Worm (Caenorhabditis elegans) whole organism, L4 larva: ENCODE measurements around the gene T12B3.3.

ENCODE experiments used
- F10B5.3 ChIP-seq: sonication (generic microtip); optimal IDR thresholded peaks from 2 replicates; lab custom pipeline; 2016; ENCODE audit warnings: mild to moderate bottlenecking, missing genetic modification characterization, missing compliant biosample characterization
- F26F4.8 ChIP-seq: fragments of 200-800 bp; sonication (Bioruptor generic); conservative IDR thresholded peaks from 2 replicates; pipeline ENCODE4 v1.3.6; 2022; ENCODE audit warnings: missing genetic modification characterization, missing compliant biosample characterization
- ZK546.5 ChIP-seq, 2 experiments: sonication (generic microtip); optimal IDR thresholded peaks; 2 replicates each; lab custom pipeline; 2017; ENCODE audit warnings: missing biosample characterization in 2 of 2, missing genetic modification characterization in 2 of 2
- aha-1 ChIP-seq: fragments of 150-350 bp; peaks from one replicate; lab custom pipeline; 2014; ENCODE audit warnings: missing biosample characterization, missing genetic modification characterization
- ama-1 ChIP-seq: fragments of 150-350 bp; optimal IDR thresholded peaks from 2 replicates; lab custom pipeline; 2014; ENCODE audit warnings: inconsistent platforms, mixed read lengths
- ctbp-1 ChIP-seq: fragments of 200-800 bp; sonication (Bioruptor generic); IDR thresholded peaks from 2 replicates; pipeline ENCODE4 v1.3.6; 2022; ENCODE audit warnings: missing genetic modification reagents, missing genetic modification characterization, missing compliant biosample characterization
- daf-8 ChIP-seq: fragments of 200-800 bp; sonication (Bioruptor generic); IDR thresholded peaks from 2 replicates; pipeline ENCODE4 v1.3.6; 2022; ENCODE audit warnings: missing genetic modification characterization, missing compliant biosample characterization
- lsy-2 ChIP-seq, 2 experiments: fragments of 150-350 bp in 1 of 2; sonication (generic microtip) in 1 of 2; optimal IDR thresholded peaks; 2 replicates each; lab custom pipeline; 2014 to 2017; ENCODE audit warnings: missing biosample characterization in 2 of 2, missing genetic modification characterization in 2 of 2
- nhr-237 ChIP-seq: sonication (generic microtip); optimal IDR thresholded peaks from 2 replicates; lab custom pipeline; 2017; ENCODE audit warnings: missing biosample characterization, missing genetic modification characterization
- nhr-28 ChIP-seq: fragments of 150-350 bp; optimal IDR thresholded peaks from 2 replicates; lab custom pipeline; 2014; ENCODE audit warnings: missing biosample characterization, missing genetic modification characterization
- nhr-41 ChIP-seq: fragments of 200-800 bp; sonication (Bioruptor generic); IDR thresholded peaks from 2 replicates; pipeline ENCODE4 v1.3.6; 2022; ENCODE audit warnings: missing genetic modification reagents, missing genetic modification characterization, missing compliant biosample characterization
- pha-4 ChIP-seq, 2 experiments: fragments of 150-350 bp in 1 of 2; fragments of 200-800 bp in 1 of 2; sonication (Bioruptor generic) in 1 of 2; IDR thresholded peaks in 1 of 2; optimal IDR thresholded peaks in 1 of 2; 2 replicates each; pipeline versions ENCODE4 v1.3.6 to Lab custom; 2014 to 2022; ENCODE audit warnings: missing genetic modification characterization in 2 of 2, missing genetic modification reagents in 2 of 2, missing biosample characterization in 1 of 2, missing compliant biosample characterization in 1 of 2
- unc-62 ChIP-seq, 3 experiments: fragments of 150-350 bp in 1 of 3; sonication (generic microtip); optimal IDR thresholded peaks in 2 of 3; peaks in 1 of 3; 1 replicate in 1 of 3; 2 replicates in 2 of 3; lab custom pipeline; 2014 to 2017; ENCODE audit warnings: missing biosample characterization in 3 of 3, missing genetic modification characterization in 3 of 3, missing genetic modification reagents in 3 of 3, missing genotype in 1 of 3

DNA sequence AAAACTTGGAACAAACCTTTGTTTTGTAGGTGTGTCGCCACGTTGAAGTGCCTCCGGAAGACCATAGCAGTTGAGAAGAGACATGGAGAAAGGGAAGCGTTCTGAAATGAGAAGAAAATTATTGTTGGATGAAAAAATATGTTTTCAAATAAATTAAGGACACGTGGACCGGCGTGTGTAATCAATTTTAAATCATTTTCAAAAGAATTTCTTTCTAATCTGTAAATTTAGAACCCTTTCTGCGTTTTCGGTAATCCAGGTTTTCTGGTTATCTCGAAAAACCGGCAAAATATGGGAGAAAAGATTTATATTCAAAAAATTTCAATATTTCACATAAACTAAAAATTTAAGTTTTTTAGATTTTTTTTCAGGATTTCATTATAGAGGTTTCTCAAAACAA, 13.9 kb downstream of the T12B3.3 start, which contains the start of gene mob-3:
- TF ChIP-seq nhr-28 (tag; lab: Kevin White, UChicago) (no peak), F26F4.8 (GFP tag; lab: Robert Waterston, UW) (no peak), F10B5.3 (tag; lab: Kevin White, UChicago) (no peak), ama-1 (no peak), lsy-2 (tag; optimal IDR thresholded peaks at IDR 0.05; lab: Kevin White, UChicago) (no peak), nhr-237 (tag; lab: Kevin White, UChicago) (no peak), ctbp-1 (GFP tag; lab: Robert Waterston, UW) (no peak), nhr-41 (no peak), daf-8 (GFP tag; lab: Robert Waterston, UW) (no peak), ZK546.5 (tag; optimal IDR thresholded peaks at IDR 0.05; lab: Kevin White, UChicago) (no peak), aha-1 (tag; lab: Kevin White, UChicago) (no peak), pha-4 (GFP tag; IDR thresholded peaks at IDR 0.05; lab: Robert Waterston, UW) (no peak), pha-4 (tag; optimal IDR thresholded peaks at IDR 0.05; lab: Kevin White, UChicago) (no peak), unc-62 (GFP tag; optimal IDR thresholded peaks at IDR 0.05 in 1 of 2; lab: Kevin White, UChicago) (no peak), unc-62 (tag; optimal IDR thresholded peaks at IDR 0.05; lab: Kevin White, UChicago) (no peak)
